Fruit fly (Drosophila melanogaster) whole organism, embryonic: ENCODE results near the gene Mtr3.

Experiments used
- Atf-2 ChIP-seq: fragments of 200-800 bp; sonication (Bioruptor generic); optimal IDR thresholded peaks from 2 replicates; lab custom pipeline; 2016; ENCODE audit warnings: missing biosample characterization, missing genetic modification characterization
- B-H2 ChIP-seq: fragments of 200-800 bp; sonication (Bioruptor generic); optimal IDR thresholded peaks from 2 replicates; lab custom pipeline; 2018; ENCODE audit warnings: missing biosample characterization, mild to moderate bottlenecking, missing genetic modification characterization
- CG1024 ChIP-seq: fragments of 200-800 bp; sonication (Bioruptor generic); IDR thresholded peaks from 2 replicates; pipeline ENCODE4 v1.3.6; 2022; ENCODE audit warnings: missing biosample characterization, missing genetic modification characterization
- CG10274 ChIP-seq: fragments of 200-800 bp; sonication (Bioruptor generic); optimal IDR thresholded peaks from 3 replicates; lab custom pipeline; 2017; ENCODE audit warnings: missing biosample characterization, mild to moderate bottlenecking, missing genetic modification characterization
- CG10959 ChIP-seq: fragments of 200-800 bp; sonication (Bioruptor generic); IDR thresholded peaks from 2 replicates; pipeline ENCODE4 v1.3.6; 2022; ENCODE audit warnings: missing biosample characterization, missing genetic modification characterization
- CG11093 ChIP-seq: fragments of 200-800 bp; sonication (Bioruptor generic); IDR thresholded peaks from 3 replicates; pipeline ENCODE4 v1.3.6; 2022; ENCODE audit warnings: missing biosample characterization, missing genetic modification characterization
- CG12942 ChIP-seq: fragments of 200-800 bp; sonication (Bioruptor generic); optimal IDR thresholded peaks from 3 replicates; lab custom pipeline; 2016; ENCODE audit warnings: missing biosample characterization, missing genetic modification characterization
- CG13287 ChIP-seq: fragments of 200-800 bp; sonication (Bioruptor generic); IDR thresholded peaks from 2 replicates; pipeline ENCODE4 v1.3.6; 2022; ENCODE audit warnings: missing biosample characterization, missing genetic modification characterization; ENCODE audit not compliant: partially characterized antibody
- CG13894 ChIP-seq: fragments of 200-800 bp; sonication (Bioruptor generic); optimal IDR thresholded peaks from 3 replicates; lab custom pipeline; 2018; ENCODE audit warnings: missing biosample characterization, mild to moderate bottlenecking, missing genetic modification characterization, moderate library complexity
- CG14667 ChIP-seq: fragments of 200-800 bp; sonication (Bioruptor generic); IDR thresholded peaks from 2 replicates; pipeline ENCODE4 v1.3.6; 2022; ENCODE audit warnings: missing biosample characterization, missing genetic modification characterization
- CG14860 ChIP-seq: fragments of 200-800 bp; sonication (Bioruptor generic); IDR thresholded peaks from 3 replicates; pipeline ENCODE4 v1.3.6; 2022; ENCODE audit warnings: missing biosample characterization, missing genetic modification characterization; ENCODE audit not compliant: partially characterized antibody
- CG17802 ChIP-seq: fragments of 200-800 bp; sonication (Bioruptor generic); optimal IDR thresholded peaks from 2 replicates; lab custom pipeline; 2018; ENCODE audit warnings: missing biosample characterization, mild to moderate bottlenecking, missing genetic modification characterization, moderate library complexity
- CG18619 ChIP-seq: fragments of 200-800 bp; sonication (Bioruptor generic); optimal IDR thresholded peaks from 3 replicates; lab custom pipeline; 2017; ENCODE audit warnings: missing biosample characterization, mild to moderate bottlenecking, missing genetic modification characterization
- CG3163 ChIP-seq: fragments of 200-800 bp; sonication (Bioruptor generic); optimal IDR thresholded peaks from 3 replicates; lab custom pipeline; 2016; ENCODE audit warnings: missing biosample characterization, missing genetic modification characterization
- CG43689 ChIP-seq: fragments of 200-800 bp; sonication (Bioruptor generic); IDR thresholded peaks from 2 replicates; pipeline ENCODE4 v1.3.6; 2022; ENCODE audit warnings: missing biosample characterization, missing genetic modification characterization
- CG6272 ChIP-seq: fragments of 200-800 bp; sonication (Bioruptor generic); IDR thresholded peaks from 2 replicates; pipeline ENCODE4 v1.3.6; 2022; ENCODE audit warnings: missing biosample characterization, missing genetic modification characterization
- CG8089 ChIP-seq: fragments of 200-800 bp; sonication (Bioruptor generic); optimal IDR thresholded peaks from 3 replicates; lab custom pipeline; 2016; ENCODE audit warnings: missing biosample characterization, missing genetic modification characterization
- CG8478 ChIP-seq: fragments of >200 bp; optimal IDR thresholded peaks from 2 replicates; lab custom pipeline; 2018
- CG8924 ChIP-seq: fragments of 200-800 bp; optimal IDR thresholded peaks from 3 replicates; lab custom pipeline; 2019; ENCODE audit warnings: missing biosample characterization, mild to moderate bottlenecking, missing genetic modification characterization, moderate library complexity
- CG9817 ChIP-seq: fragments of 200-800 bp; sonication (Bioruptor generic); optimal IDR thresholded peaks from 2 replicates; lab custom pipeline; 2018; ENCODE audit warnings: missing biosample characterization, mild to moderate bottlenecking, missing genetic modification characterization, moderate library complexity
- Doc3 ChIP-seq: fragments of 200-800 bp; sonication (Bioruptor generic); IDR thresholded peaks from 3 replicates; pipeline ENCODE4 v1.3.6; 2022; ENCODE audit warnings: missing biosample characterization, missing genetic modification characterization; ENCODE audit not compliant: partially characterized antibody
- Dref ChIP-seq: fragments of 200-800 bp; sonication (Bioruptor generic); IDR thresholded peaks from 2 replicates; pipeline ENCODE4 v1.3.6; 2022; ENCODE audit warnings: missing biosample characterization, missing genetic modification characterization
- E2f1 ChIP-seq: fragments of 200-800 bp; sonication (Bioruptor generic); IDR thresholded peaks from 2 replicates; pipeline ENCODE4 v1.3.6; 2022; ENCODE audit warnings: missing biosample characterization, missing genetic modification characterization
- Fer2 ChIP-seq: fragments of 200-800 bp; sonication (Bioruptor generic); optimal IDR thresholded peaks from 2 replicates; lab custom pipeline; 2018; ENCODE audit warnings: missing biosample characterization, mild to moderate bottlenecking, missing genetic modification characterization, moderate library complexity
- HLHmδ ChIP-seq: fragments of 200-800 bp; sonication (Bioruptor generic); optimal IDR thresholded peaks from 2 replicates; lab custom pipeline; 2018; ENCODE audit warnings: missing biosample characterization, mild to moderate bottlenecking, missing genetic modification characterization, moderate library complexity
- Hey ChIP-seq: fragments of 200-800 bp; sonication (Bioruptor generic); optimal IDR thresholded peaks from 3 replicates; lab custom pipeline; 2018; ENCODE audit warnings: missing biosample characterization, mild to moderate bottlenecking, missing genetic modification characterization
- MBD-R2 ChIP-seq: fragments of 200-800 bp; sonication (Bioruptor generic); IDR thresholded peaks from 2 replicates; pipeline ENCODE4 v1.3.6; 2022; ENCODE audit warnings: missing biosample characterization, missing genetic modification characterization
- Myb ChIP-seq: fragments of 200-800 bp; sonication (Bioruptor generic); optimal IDR thresholded peaks from 2 replicates; lab custom pipeline; 2016; ENCODE audit warnings: missing biosample characterization, missing genetic modification characterization
- Sin3A ChIP-seq: fragments of >200 bp; optimal IDR thresholded peaks from 2 replicates; lab custom pipeline; 2018
- Sox102F ChIP-seq: fragments of 200-800 bp; sonication (Bioruptor generic); optimal IDR thresholded peaks from 2 replicates; lab custom pipeline; 2018; ENCODE audit warnings: missing biosample characterization, mild to moderate bottlenecking, missing genetic modification characterization, moderate library complexity
- Taf1 ChIP-seq: fragments of 200-800 bp; sonication (Bioruptor generic); IDR thresholded peaks from 2 replicates; pipeline ENCODE4 v1.3.6; 2022; ENCODE audit warnings: missing biosample characterization, missing genetic modification characterization
- bbx ChIP-seq: fragments of 200-800 bp; sonication (Bioruptor generic); IDR thresholded peaks from 2 replicates; pipeline ENCODE4 v1.3.6; 2022; ENCODE audit warnings: missing biosample characterization, missing genetic modification characterization; ENCODE audit not compliant: partially characterized antibody
- eyg ChIP-seq: fragments of 200-800 bp; sonication (Bioruptor generic); optimal IDR thresholded peaks from 3 replicates; lab custom pipeline; 2016; ENCODE audit warnings: missing biosample characterization, missing genetic modification characterization
- fd64A ChIP-seq: fragments of 200-800 bp; sonication (Bioruptor generic); optimal IDR thresholded peaks from 3 replicates; lab custom pipeline; 2018; ENCODE audit warnings: missing biosample characterization, mild to moderate bottlenecking, missing genetic modification characterization
- fd96Cb ChIP-seq: fragments of 200-800 bp; sonication (Bioruptor generic); optimal IDR thresholded peaks from 2 replicates; lab custom pipeline; 2018; ENCODE audit warnings: missing biosample characterization, mild to moderate bottlenecking, missing genetic modification characterization, moderate library complexity
- fru ChIP-seq: fragments of >200 bp; optimal IDR thresholded peaks from 2 replicates; lab custom pipeline; 2017
- ftz-f1 ChIP-seq: fragments of 200-800 bp; sonication (Bioruptor generic); optimal IDR thresholded peaks from 2 replicates; lab custom pipeline; 2016; ENCODE audit warnings: missing biosample characterization, missing genetic modification characterization
- insv ChIP-seq, 2 experiments: fragments of 200-800 bp; sonication (Bioruptor generic); optimal IDR thresholded peaks; 3 replicates each; lab custom pipeline; 2016 to 2018; ENCODE audit warnings: missing biosample characterization in 2 of 2, missing genetic modification characterization in 2 of 2
- lov ChIP-seq, 2 experiments: fragments of 200-800 bp in 1 of 2; fragments of >200 bp in 1 of 2; sonication (Bioruptor generic) in 1 of 2; IDR thresholded peaks in 1 of 2; optimal IDR thresholded peaks in 1 of 2; 2 replicates in 1 of 2; 3 replicates in 1 of 2; pipeline versions ENCODE4 v1.3.6 to Lab custom; 2017 to 2022; ENCODE audit warnings: missing biosample characterization in 1 of 2, missing genetic modification characterization in 1 of 2
- luna ChIP-seq: fragments of 200-800 bp; sonication (Bioruptor generic); optimal IDR thresholded peaks from 2 replicates; lab custom pipeline; 2016; ENCODE audit warnings: missing biosample characterization, missing genetic modification characterization
- nau ChIP-seq: fragments of 200-800 bp; sonication (Bioruptor generic); optimal IDR thresholded peaks from 3 replicates; lab custom pipeline; 2017; ENCODE audit warnings: missing biosample characterization, mild to moderate bottlenecking, missing genetic modification characterization, missing genetic modification reagents
- nerfin-1 ChIP-seq: fragments of 200-800 bp; sonication (Bioruptor generic); optimal IDR thresholded peaks from 3 replicates; lab custom pipeline; 2019; ENCODE audit warnings: missing biosample characterization, mild to moderate bottlenecking, missing genetic modification characterization, moderate library complexity
- odd ChIP-seq: fragments of 200-800 bp; sonication (Bioruptor generic); optimal IDR thresholded peaks from 2 replicates; lab custom pipeline; 2017; ENCODE audit warnings: missing biosample characterization, mild to moderate bottlenecking, missing genetic modification characterization
- pan ChIP-seq, 4 experiments: fragments of >200 bp in 3 of 4; fragments of 200-800 bp in 1 of 4; sonication (Bioruptor generic) in 1 of 4; optimal IDR thresholded peaks in 3 of 4; IDR thresholded peaks in 1 of 4; 2 replicates each; pipeline versions ENCODE4 v1.3.6 to Lab custom; 2017 to 2022; ENCODE audit warnings: missing biosample characterization in 2 of 4, missing genetic modification characterization in 2 of 4, mixed read lengths in 1 of 4
- run ChIP-seq: fragments of 200-800 bp; sonication (Bioruptor generic); optimal IDR thresholded peaks from 3 replicates; lab custom pipeline; 2018; ENCODE audit warnings: missing biosample characterization, mild to moderate bottlenecking, missing genetic modification characterization
- slbo ChIP-seq: fragments of 200-800 bp; sonication (Bioruptor generic); IDR thresholded peaks from 2 replicates; pipeline ENCODE4 v1.3.6; 2022; ENCODE audit warnings: missing biosample characterization, missing genetic modification characterization
- sr ChIP-seq: fragments of 200-800 bp; sonication (Bioruptor generic); IDR thresholded peaks from 3 replicates; pipeline ENCODE4 v1.3.6; 2022; ENCODE audit warnings: missing biosample characterization, missing genetic modification characterization
- ttk ChIP-seq: fragments of 200-800 bp; sonication (Bioruptor generic); IDR thresholded peaks from 2 replicates; pipeline ENCODE4 v2.1.2; 2022; ENCODE audit warnings: missing biosample characterization, missing genetic modification characterization
- zen2 ChIP-seq: fragments of 200-800 bp; sonication (Bioruptor generic); IDR thresholded peaks from 3 replicates; pipeline ENCODE4 v1.3.6; 2022; ENCODE audit warnings: missing biosample characterization, missing genetic modification characterization; ENCODE audit not compliant: partially characterized antibody

Mtr3 gene

DNA sequence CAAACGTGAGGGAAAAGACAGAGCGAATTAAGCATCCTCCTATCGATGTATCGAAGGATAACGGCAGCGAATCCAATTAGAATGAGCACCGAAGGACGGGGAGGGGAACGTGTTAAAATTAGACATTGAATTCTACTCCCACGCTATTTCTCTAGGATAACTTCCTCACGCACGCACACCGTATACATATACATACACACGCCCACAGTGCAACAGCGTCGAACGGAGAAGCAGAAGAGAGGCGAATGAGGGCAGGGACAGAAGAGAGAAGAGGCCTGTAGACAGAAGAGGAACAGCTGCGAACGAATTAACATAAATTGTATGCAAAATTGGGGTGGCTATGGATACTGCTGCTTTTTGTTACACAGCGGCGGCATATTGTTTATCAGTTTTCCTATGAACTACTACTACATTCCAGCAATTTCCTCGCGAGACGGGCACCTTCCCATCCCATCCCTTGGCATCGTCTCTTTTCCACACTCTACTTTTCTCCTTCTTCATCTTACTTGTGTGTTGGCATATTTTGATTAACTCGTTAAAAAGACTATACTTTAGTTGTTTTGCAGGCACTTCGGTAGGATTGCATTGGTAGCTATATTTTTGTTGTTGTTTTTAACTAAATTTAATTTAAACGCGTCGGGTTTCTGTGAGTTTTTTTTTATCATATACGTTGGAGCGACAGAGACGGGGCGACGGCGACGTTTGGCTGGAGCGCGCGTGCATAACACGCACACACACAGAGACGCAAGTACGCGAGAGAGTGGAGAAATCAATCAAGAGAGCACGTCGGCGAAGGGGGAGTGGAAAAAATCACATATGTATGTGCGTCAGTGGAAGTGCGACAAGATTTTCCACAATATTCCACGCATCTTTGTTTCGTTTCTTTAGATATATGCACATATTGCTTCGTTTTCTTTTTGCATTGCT lies 5.1 kb downstream of the Mtr3 start (continued):
- TF ChIP-seq Doc3 (GFP tag; lab: Robert Waterston, UW) (no peak), Dref (GFP tag; lab: Robert Waterston, UW) (no peak), pan (optimal IDR thresholded peaks at IDR 0.05; lab: Kevin White, UChicago) (no peak), pan (GFP tag; optimal IDR thresholded peaks at IDR 0.05 in 1 of 2, IDR thresholded peaks at IDR 0.05 in 1 of 2) (no peak), eyg (GFP tag; lab: Kevin White, UChicago) (no peak), HLHmδ (GFP tag; lab: Kevin White, UChicago) (peak; percentile 31), ftz-f1 (GFP tag; lab: Kevin White, UChicago) (peak; percentile 38), insv (GFP tag; optimal IDR thresholded peaks at IDR 0.05; lab: Kevin White, UChicago) (peak in 1 of 2 experiments; percentile 91), CG10274 (GFP tag; lab: Kevin White, UChicago) (no peak), MBD-R2 (GFP tag; lab: Robert Waterston, UW) (no peak), Fer2 (tag; lab: Kevin White, UChicago) (no peak), fru (lab: Kevin White, UChicago) (no peak), CG14860 (GFP tag; lab: Robert Waterston, UW) (no peak), run (tag; lab: Kevin White, UChicago) (no peak), CG9817 (tag; lab: Kevin White, UChicago) (no peak), lov (optimal IDR thresholded peaks at IDR 0.05; lab: Kevin White, UChicago) (no peak), lov (GFP tag; IDR thresholded peaks at IDR 0.05; lab: Robert Waterston, UW) (peak; percentile 50; the same call in 1 of the 3 replicates), zen2 (no peak), slbo (GFP tag; lab: Robert Waterston, UW) (no peak), CG13894 (no peak), CG12942 (GFP tag; lab: Kevin White, UChicago) (no peak), sr (GFP tag; lab: Robert Waterston, UW) (peak; percentile 96), nau (GFP tag; lab: Kevin White, UChicago) (peak; percentile 75), odd (GFP tag; lab: Kevin White, UChicago) (no peak), fd96Cb (tag; lab: Kevin White, UChicago) (no peak), CG11093 (GFP tag; lab: Robert Waterston, UW) (no peak), CG10959 (GFP tag; lab: Robert Waterston, UW) (no peak), Atf-2 (GFP tag; lab: Kevin White, UChicago) (no peak), bbx (GFP tag; lab: Robert Waterston, UW) (0 out of 2 replicates have a peak, but pooled peaks have one; percentile 34), CG8478 (lab: Kevin White, UChicago) (no peak), B-H2 (GFP tag; lab: Kevin White, UChicago) (no peak), CG43689 (GFP tag; lab: Robert Waterston, UW) (no peak), CG8924 (tag; lab: Kevin White, UChicago) (no peak), Sox102F (GFP tag; lab: Kevin White, UChicago) (no peak), E2f1 (GFP tag; lab: Robert Waterston, UW) (no peak), Myb (GFP tag; lab: Kevin White, UChicago) (no peak), Sin3A (lab: Kevin White, UChicago) (no peak), fd64A (GFP tag; lab: Kevin White, UChicago) (no peak), CG14667 (GFP tag; lab: Robert Waterston, UW) (no peak), CG17802 (tag; lab: Kevin White, UChicago) (no peak), nerfin-1 (peak; percentile 72), CG3163 (GFP tag; lab: Kevin White, UChicago) (peak; percentile 54), Hey (tag; lab: Kevin White, UChicago) (no peak), Taf1 (GFP tag; lab: Robert Waterston, UW) (no peak), CG18619 (GFP tag; lab: Kevin White, UChicago) (no peak), luna (GFP tag; lab: Kevin White, UChicago) (no peak), CG1024 (GFP tag; lab: Robert Waterston, UW) (no peak), CG13287 (GFP tag; lab: Robert Waterston, UW) (no peak), CG8089 (GFP tag; lab: Kevin White, UChicago) (no peak), ttk (GFP tag; lab: Robert Waterston, UW) (no peak), CG6272 (GFP tag; lab: Robert Waterston, UW) (no peak)
